Worm (Caenorhabditis elegans) whole organism, L1 larva: ENCODE results near the gene maoc-1.
"Not testable (repeated sequence)": the region's sequence is repeated elsewhere in the genome, so short reads cannot be mapped to it uniquely, and the experiment has no call there.

Source experiments
- C04F5.9 ChIP-seq: sonication (generic microtip); optimal IDR thresholded peaks from 2 replicates; lab custom pipeline; 2016; ENCODE audit warnings: missing genetic modification characterization, missing compliant biosample characterization
- C16A3.4 ChIP-seq: fragments of 150-350 bp; optimal IDR thresholded peaks from 2 replicates; lab custom pipeline; 2014; ENCODE audit warnings: missing biosample characterization, missing genetic modification characterization
- C34B4.2 ChIP-seq: sonication (generic microtip); optimal IDR thresholded peaks from 2 replicates; lab custom pipeline; 2017; ENCODE audit warnings: mild to moderate bottlenecking, missing genetic modification characterization, missing compliant biosample characterization
- blmp-1 ChIP-seq: fragments of 150-350 bp; optimal IDR thresholded peaks from 2 replicates; lab custom pipeline; 2014; ENCODE audit warnings: missing biosample characterization, missing genetic modification characterization
- ceh-63 ChIP-seq: fragments of 200-800 bp; sonication (Bioruptor generic); optimal IDR thresholded peaks from 2 replicates; lab custom pipeline; 2018; ENCODE audit warnings: mild to moderate bottlenecking, missing genetic modification characterization, missing compliant biosample characterization
- ceh-8 ChIP-seq: fragments of 200-800 bp; sonication (Bioruptor generic); optimal IDR thresholded peaks from 2 replicates; lab custom pipeline; 2018; ENCODE audit warnings: mild to moderate bottlenecking, missing genetic modification characterization, moderate library complexity, missing compliant biosample characterization
- ceh-82 ChIP-seq, 3 experiments: fragments of 150-350 bp in 1 of 3; sonication (generic microtip) in 2 of 3; optimal IDR thresholded peaks; 2 replicates each; lab custom pipeline; 2014 to 2017; ENCODE audit warnings: missing biosample characterization in 3 of 3, missing genetic modification characterization in 3 of 3
- ceh-88 ChIP-seq: fragments of 200-800 bp; sonication (Bioruptor generic); IDR thresholded peaks from 2 replicates; pipeline ENCODE4 v1.3.6; 2022; ENCODE audit warnings: missing genetic modification characterization, missing compliant biosample characterization
- ces-1 ChIP-seq: fragments of 150-350 bp; optimal IDR thresholded peaks from 2 replicates; lab custom pipeline; 2014; ENCODE audit warnings: missing biosample characterization, missing genetic modification reagents, missing genetic modification characterization
- efl-1 ChIP-seq, 4 experiments: fragments of 150-350 bp; optimal IDR thresholded peaks in 3 of 4; peaks in 1 of 4; 1 replicate in 1 of 4; 2 replicates in 3 of 4; lab custom pipeline; 2014; ENCODE audit warnings: missing biosample characterization in 2 of 4, missing genetic modification characterization in 2 of 4, missing genetic modification reagents in 2 of 4
- egl-13 ChIP-seq: sonication (generic microtip); optimal IDR thresholded peaks from 2 replicates; lab custom pipeline; 2016; ENCODE audit warnings: missing genotype, missing genetic modification reagents, missing genetic modification characterization, missing compliant biosample characterization
- egl-27 ChIP-seq, 2 experiments: fragments of 150-350 bp in 1 of 2; sonication (generic microtip); optimal IDR thresholded peaks; 3 replicates each; lab custom pipeline; 2017 to 2018; ENCODE audit warnings: missing biosample characterization in 2 of 2, missing genetic modification characterization in 2 of 2, missing genetic modification reagents in 2 of 2
- elt-2 ChIP-seq: sonication (generic microtip); optimal IDR thresholded peaks from 2 replicates; lab custom pipeline; 2016; ENCODE audit warnings: missing genetic modification characterization, mild to moderate bottlenecking, inconsistent platforms, missing compliant biosample characterization, missing genetic modification reagents
- elt-3 ChIP-seq, 6 experiments: fragments of 150-350 bp in 1 of 6; sonication (generic microtip); optimal IDR thresholded peaks; 2 replicates each; lab custom pipeline; 2017 to 2018; ENCODE audit warnings: missing biosample characterization in 6 of 6, missing genetic modification characterization in 6 of 6, inconsistent platforms in 1 of 6
- ets-5 ChIP-seq: fragments of 200-800 bp; sonication (Bioruptor generic); IDR thresholded peaks from 2 replicates; pipeline ENCODE4 v1.3.6; 2022; ENCODE audit warnings: missing genetic modification characterization, missing compliant biosample characterization
- fkh-4 ChIP-seq: sonication (generic microtip); optimal IDR thresholded peaks from 2 replicates; lab custom pipeline; 2016; ENCODE audit warnings: missing compliant biosample characterization, missing genetic modification characterization, borderline replicate concordance
- fos-1 ChIP-seq: fragments of 150-350 bp; optimal IDR thresholded peaks from 2 replicates; lab custom pipeline; 2014; ENCODE audit warnings: missing biosample characterization, missing genetic modification characterization
- grh-1 ChIP-seq: fragments of 200-800 bp; sonication (Bioruptor generic); IDR thresholded peaks from 2 replicates; pipeline ENCODE4 v1.3.6; 2022; ENCODE audit warnings: missing genetic modification reagents, missing genetic modification characterization, missing compliant biosample characterization
- hlh-4 ChIP-seq: sonication (generic microtip); optimal IDR thresholded peaks from 2 replicates; lab custom pipeline; 2016; ENCODE audit warnings: mild to moderate bottlenecking, missing genetic modification characterization, missing compliant biosample characterization
- hpl-2 ChIP-seq: fragments of 150-350 bp; optimal IDR thresholded peaks from 2 replicates; lab custom pipeline; 2014; ENCODE audit warnings: missing biosample characterization, missing genetic modification reagents, missing genetic modification characterization
- isw-1 ChIP-seq: fragments of 200-800 bp; sonication (Bioruptor generic); IDR thresholded peaks from 2 replicates; pipeline ENCODE4 v1.3.6; 2022; ENCODE audit warnings: missing genetic modification characterization, missing compliant biosample characterization
- lin-15B ChIP-seq: fragments of 150-350 bp; sonication (generic microtip); optimal IDR thresholded peaks from 3 replicates; lab custom pipeline; 2014; ENCODE audit warnings: missing biosample characterization, missing genetic modification characterization
- lir-3 ChIP-seq: sonication (generic microtip); optimal IDR thresholded peaks from 2 replicates; lab custom pipeline; 2016; ENCODE audit warnings: mild to moderate bottlenecking, missing genetic modification characterization, moderate library complexity, missing compliant biosample characterization; ENCODE audit not compliant: poor library complexity
- lsy-2 ChIP-seq, 2 experiments: fragments of 150-350 bp; optimal IDR thresholded peaks; 2 replicates each; lab custom pipeline; 2014; ENCODE audit warnings: missing biosample characterization in 2 of 2, missing genetic modification characterization in 2 of 2
- mab-9 ChIP-seq: fragments of 200-800 bp; sonication (Bioruptor generic); IDR thresholded peaks from 2 replicates; pipeline ENCODE4 v1.3.6; 2022; ENCODE audit warnings: missing genetic modification reagents, missing genetic modification characterization, missing compliant biosample characterization
- mdl-1 ChIP-seq, 2 experiments: fragments of 150-350 bp; optimal IDR thresholded peaks; 2 replicates each; lab custom pipeline; 2014 to 2017; ENCODE audit warnings: missing biosample characterization in 2 of 2, missing genetic modification characterization in 2 of 2, inconsistent platforms in 1 of 2
- mep-1 ChIP-seq: fragments of 150-350 bp; optimal IDR thresholded peaks from 2 replicates; lab custom pipeline; 2014; ENCODE audit warnings: missing biosample characterization, missing genetic modification characterization
- nhr-11 ChIP-seq: fragments of 150-350 bp; optimal IDR thresholded peaks from 2 replicates; lab custom pipeline; 2014; ENCODE audit warnings: missing biosample characterization, missing genetic modification characterization
- nhr-12 ChIP-seq: sonication (generic microtip); optimal IDR thresholded peaks from 2 replicates; lab custom pipeline; 2017; ENCODE audit warnings: missing biosample characterization, missing genetic modification characterization
- nhr-20 ChIP-seq: sonication (generic microtip); optimal IDR thresholded peaks from 2 replicates; lab custom pipeline; 2016; ENCODE audit warnings: mild to moderate bottlenecking, missing genetic modification characterization, missing compliant biosample characterization
- nhr-237 ChIP-seq: fragments of 150-350 bp; optimal IDR thresholded peaks from 2 replicates; lab custom pipeline; 2014; ENCODE audit warnings: missing biosample characterization, missing genetic modification characterization
- nhr-77 ChIP-seq: fragments of 150-350 bp; optimal IDR thresholded peaks from 2 replicates; lab custom pipeline; 2014; ENCODE audit warnings: missing biosample characterization, missing genetic modification characterization
- snpc-4 ChIP-seq: fragments of 150-350 bp; optimal IDR thresholded peaks from 2 replicates; lab custom pipeline; 2014; ENCODE audit warnings: missing biosample characterization, missing genetic modification characterization
- snu-23 ChIP-seq: sonication (generic microtip); optimal IDR thresholded peaks from 2 replicates; lab custom pipeline; 2016; ENCODE audit warnings: missing genetic modification characterization, missing compliant biosample characterization
- swsn-7 ChIP-seq: sonication (generic microtip); optimal IDR thresholded peaks from 2 replicates; lab custom pipeline; 2016; ENCODE audit warnings: missing genetic modification characterization, missing compliant biosample characterization
- unc-130 ChIP-seq: fragments of 150-350 bp; optimal IDR thresholded peaks from 2 replicates; lab custom pipeline; 2017; ENCODE audit warnings: missing biosample characterization, missing genetic modification characterization, inconsistent platforms
- unc-30 ChIP-seq: sonication (generic microtip); optimal IDR thresholded peaks from 2 replicates; lab custom pipeline; 2017; ENCODE audit warnings: missing biosample characterization, missing genetic modification characterization
- vab-15 ChIP-seq: sonication (generic microtip); optimal IDR thresholded peaks from 2 replicates; lab custom pipeline; 2017; ENCODE audit warnings: missing genotype, mild to moderate bottlenecking, missing genetic modification characterization, missing compliant biosample characterization
- zag-1 ChIP-seq: fragments of 150-350 bp; optimal IDR thresholded peaks from 2 replicates; lab custom pipeline; 2014; ENCODE audit warnings: missing biosample characterization, missing genetic modification characterization
- zip-4 ChIP-seq: fragments of 200-800 bp; sonication (Bioruptor generic); optimal IDR thresholded peaks from 2 replicates; lab custom pipeline; 2018; ENCODE audit warnings: mild to moderate bottlenecking, missing genetic modification characterization, moderate library complexity, missing compliant biosample characterization
- ztf-4 ChIP-seq: fragments of 150-350 bp; optimal IDR thresholded peaks from 2 replicates; lab custom pipeline; 2014; ENCODE audit warnings: missing biosample characterization, missing genetic modification characterization

maoc-1 gene

DNA sequence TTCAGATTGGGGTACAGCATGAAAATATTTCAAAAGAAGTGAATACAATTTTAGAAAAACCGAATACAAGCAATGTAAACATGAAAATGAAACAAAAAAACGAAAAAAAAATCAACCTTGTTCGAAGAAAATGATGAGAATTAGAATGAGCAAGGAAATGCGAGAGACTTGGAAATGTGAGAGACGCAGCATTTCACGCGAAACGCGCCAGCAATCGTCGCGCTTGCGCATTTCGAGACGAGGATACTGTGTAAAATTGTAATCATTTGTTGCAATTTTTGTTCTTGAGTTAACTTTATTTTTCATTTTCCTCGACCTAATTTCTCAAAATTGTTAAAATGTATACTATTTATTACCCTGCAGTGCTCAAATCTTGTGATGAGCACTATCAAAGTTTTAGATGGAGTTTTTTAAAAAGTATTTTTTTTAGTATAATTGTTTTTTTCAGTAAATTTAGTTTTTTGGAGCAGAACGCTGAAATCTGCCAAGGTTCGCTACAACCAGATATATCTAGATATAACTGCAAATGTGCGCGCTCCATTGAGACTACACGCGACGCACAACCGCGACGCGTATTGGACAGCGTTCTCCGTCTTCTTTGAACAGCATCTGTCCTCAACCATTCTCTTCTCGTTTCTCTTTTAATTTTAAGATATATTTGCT is 44.0 kb upstream of the maoc-1 start, which contains the start of gene fust-1 (continued):
- TF ChIP-seq ceh-82 (tag; optimal IDR thresholded peaks at IDR 0.05; lab: Kevin White, UChicago) (peak; percentile 98 to 99 (median 98)), isw-1 (peak; percentile 97), C34B4.2 (tag; lab: Kevin White, UChicago) (peak; percentile 50), elt-2 (tag; lab: Kevin White, UChicago) (peak; percentile 93), nhr-20 (tag; lab: Kevin White, UChicago) (peak; percentile 98), grh-1 (GFP tag; lab: Robert Waterston, UW) (peak; percentile 97), vab-15 (tag; lab: Kevin White, UChicago) (peak; percentile 72), zip-4 (peak; percentile 88), ceh-63 (GFP tag; lab: Kevin White, UChicago) (peak; percentile 48), ceh-8 (GFP tag; lab: Kevin White, UChicago) (peak; percentile 95), fkh-4 (peak; percentile 81), mep-1 (tag; lab: Kevin White, UChicago) (peak; percentile 99), elt-3 (tag; optimal IDR thresholded peaks at IDR 0.05; lab: Kevin White, UChicago) (peak in 5 of 6 experiments; percentile 89 to 98 (median 94)), ces-1 (no peak), unc-30 (no peak), efl-1 (optimal IDR thresholded peaks at IDR 0.05; lab: Kevin White, UChicago) (peak; percentile 94 to 96), efl-1 (GFP tag; optimal IDR thresholded peaks at IDR 0.05 in 1 of 2; lab: Kevin White, UChicago) (peak; percentile 86 to 99), mdl-1 (tag; optimal IDR thresholded peaks at IDR 0.05; lab: Kevin White, UChicago) (peak in 1 of 2 experiments; percentile 88), ets-5 (no peak), lin-15B (tag; lab: Kevin White, UChicago) (peak; percentile 90), C04F5.9 (tag; lab: Kevin White, UChicago) (peak; percentile 93), C16A3.4 (tag; lab: Kevin White, UChicago) (peak; percentile 96), snu-23 (GFP tag; lab: Kevin White, UChicago) (peak; percentile 99), lir-3 (tag; lab: Kevin White, UChicago) (peak; percentile 86), egl-13 (tag; lab: Kevin White, UChicago) (peak; percentile 93), nhr-77 (tag; lab: Kevin White, UChicago) (peak; percentile 95), zag-1 (peak; percentile 41), hlh-4 (tag; lab: Kevin White, UChicago) (no peak), snpc-4 (tag; lab: Kevin White, UChicago) (peak; percentile 92), mab-9 (GFP tag; lab: Robert Waterston, UW) (peak; percentile 94), lsy-2 (tag; optimal IDR thresholded peaks at IDR 0.05; lab: Kevin White, UChicago) (peak; percentile 97), unc-130 (peak; percentile 98), nhr-12 (tag; lab: Kevin White, UChicago) (no peak), egl-27 (tag; optimal IDR thresholded peaks at IDR 0.05; lab: Kevin White, UChicago) (peak in 1 of 2 experiments; percentile 24), ztf-4 (tag; lab: Kevin White, UChicago) (peak; percentile 93), ceh-88 (GFP tag; lab: Robert Waterston, UW) (peak; percentile 81), fos-1 (tag; lab: Kevin White, UChicago) (peak; percentile 87), nhr-237 (peak; percentile 79), swsn-7 (tag; lab: Kevin White, UChicago) (peak; percentile 98), blmp-1 (tag; lab: Kevin White, UChicago) (peak; percentile 73), hpl-2 (GFP tag; lab: Kevin White, UChicago) (peak; percentile 86), nhr-11 (tag; lab: Kevin White, UChicago) (peak; percentile 95)

DNA sequence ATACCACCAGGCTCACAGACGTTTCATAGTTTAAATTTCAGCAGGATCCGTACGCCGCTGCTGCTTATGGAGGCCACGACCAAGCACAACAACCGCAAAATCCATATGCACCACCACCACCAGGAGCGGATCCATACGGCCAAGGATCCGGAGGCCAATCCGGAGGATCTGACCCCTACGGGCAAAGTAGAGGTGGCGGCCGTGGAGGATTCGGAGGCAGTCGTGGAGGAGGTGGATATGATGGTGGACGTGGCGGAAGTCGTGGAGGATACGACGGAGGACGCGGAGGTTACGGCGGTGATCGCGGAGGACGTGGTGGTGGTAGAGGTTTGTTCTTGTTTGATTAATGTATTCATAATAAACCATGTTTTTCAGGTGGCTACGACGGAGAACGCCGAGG is 43.0 kb upstream of the maoc-1 start:
- not testable (repeated sequence) for TF ChIP-seq efl-1 (optimal IDR thresholded peaks at IDR 0.05; lab: Kevin White, UChicago)
- peak in 1 of 2 experiments; percentile 50 for TF ChIP-seq efl-1 (GFP tag; optimal IDR thresholded peaks at IDR 0.05 in 1 of 2; lab: Kevin White, UChicago)
